Fruit fly (Drosophila melanogaster) S2 (cell line): Measurements from ENCODE around the gene PolA1.

Experiments
- CG8478 ChIP-seq: fragments of >200 bp; optimal IDR thresholded peaks from 2 replicates; lab custom pipeline; 2018
- CTCF ChIP-seq, 2 experiments: fragments of >200 bp; optimal IDR thresholded peaks; 2 replicates each; lab custom pipeline; 2018

DNA sequence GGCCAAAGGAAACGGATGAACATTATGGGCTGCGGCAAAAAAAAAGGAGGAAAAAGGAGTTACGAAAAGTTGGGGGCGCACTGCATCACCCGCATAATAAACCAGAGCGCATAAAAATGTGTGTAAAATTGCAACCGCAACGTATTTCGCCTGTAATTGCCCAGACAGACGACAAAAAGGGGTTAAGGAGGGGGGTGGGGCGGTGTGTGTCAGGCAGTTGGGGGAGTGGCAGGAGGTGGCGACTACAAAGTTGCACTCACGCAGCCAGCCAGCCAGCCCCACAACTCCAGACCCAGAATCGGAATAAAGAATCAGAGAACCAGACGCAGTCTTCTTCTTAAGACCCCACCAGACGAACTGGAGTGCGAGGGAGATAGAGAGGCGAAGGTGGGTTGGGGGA, 21.0 kb downstream of the PolA1 start:
- TF ChIP-seq CG8478 (lab: Kevin White, UChicago) (no peak), CTCF (optimal IDR thresholded peaks at IDR 0.05; lab: Kevin White, UChicago) (no peak)
